Fruit fly (Drosophila melanogaster): ENCODE data around the gene CG9072.

CG9072 gene

dm6 chrX:15084580-15085138, 11.2 kb downstream of the CG9072 start, which contains the start of gene Cox17 (continued):
- TF ChIP-seq CG17912 (GFP tag; optimal IDR thresholded peaks at IDR 0.05) (no peak), lola (GFP tag; optimal IDR thresholded peaks at IDR 0.05) (peak in 1 of 3 experiments; percentile 86), CG5180 (GFP tag; optimal IDR thresholded peaks at IDR 0.05) (peak; percentile 66), twi (tag; optimal IDR thresholded peaks at IDR 0.05) (peak; percentile 75), CG8765 (GFP tag; IDR thresholded peaks at IDR 0.05) (no peak), CG10366 (GFP tag; IDR thresholded peaks at IDR 0.05) (peak; percentile 66), Doc2 (GFP tag; IDR thresholded peaks at IDR 0.05) (no peak), CG12219 (GFP tag; optimal IDR thresholded peaks at IDR 0.05) (peak; percentile 49), CG17568 (GFP tag; optimal IDR thresholded peaks at IDR 0.05) (peak; percentile 56), CG8290 (GFP tag; optimal IDR thresholded peaks at IDR 0.05) (peak; percentile 86), CG8290 (tag; optimal IDR thresholded peaks at IDR 0.05) (peak; percentile 64 to 78), CG32532 (GFP tag; IDR thresholded peaks at IDR 0.05) (peak; percentile 72), HLHmδ (GFP tag; optimal IDR thresholded peaks at IDR 0.05) (no peak), nau (GFP tag; optimal IDR thresholded peaks at IDR 0.05) (peak; percentile 73), Nf-YB (GFP tag; optimal IDR thresholded peaks at IDR 0.05) (peak; percentile 53), stc (GFP tag; IDR thresholded peaks at IDR 0.05) (no peak), Tbp (GFP tag; optimal IDR thresholded peaks at IDR 0.05) (no peak), E2f2 (GFP tag; IDR thresholded peaks at IDR 0.05) (peak; percentile 43; the same call in 1 of the 2 replicates), Xbp1 (GFP tag; optimal IDR thresholded peaks at IDR 0.05) (peak; percentile 86), ewg (GFP tag; optimal IDR thresholded peaks at IDR 0.05) (peak; percentile 75), CG2116 (GFP tag; optimal IDR thresholded peaks at IDR 0.05) (peak; percentile 67), tup (GFP tag; optimal IDR thresholded peaks at IDR 0.05) (peak; percentile 23), bowl (GFP tag; IDR thresholded peaks at IDR 0.05) (no peak), CoRest (tag; optimal IDR thresholded peaks at IDR 0.05) (peak; percentile 93), gsb (GFP tag; IDR thresholded peaks at IDR 0.05) (no peak), sqz (GFP tag; optimal IDR thresholded peaks at IDR 0.05) (peak; percentile 75), CG9932 (GFP tag; IDR thresholded peaks at IDR 0.05) (peak; percentile 86), Nf-YA (GFP tag; IDR thresholded peaks at IDR 0.05) (no peak), wor (GFP tag; IDR thresholded peaks at IDR 0.05) (no peak; the same call in 1 of the 2 replicates), CG13624 (GFP tag; optimal IDR thresholded peaks at IDR 0.05) (peak; percentile 55), Antp (GFP tag; optimal IDR thresholded peaks at IDR 0.05) (peak; percentile 57), wdn (GFP tag; IDR thresholded peaks at IDR 0.05) (no peak), ken (GFP tag; IDR thresholded peaks at IDR 0.05) (peak; percentile 69; the same call in 2 of the 3 replicates), mirr (GFP tag; optimal IDR thresholded peaks at IDR 0.05) (no peak), CG8281 (tag; optimal IDR thresholded peaks at IDR 0.05) (peak; percentile 65), CG4707 (GFP tag; optimal IDR thresholded peaks at IDR 0.05) (peak; percentile 0), CG16863 (GFP tag; optimal IDR thresholded peaks at IDR 0.05) (peak; percentile 33), CG12769 (tag; optimal IDR thresholded peaks at IDR 0.05) (peak; percentile 39), fd64A (GFP tag; optimal IDR thresholded peaks at IDR 0.05) (no peak), CG4328 (GFP tag; optimal IDR thresholded peaks at IDR 0.05) (peak; percentile 81), eve (GFP tag; optimal IDR thresholded peaks at IDR 0.05) (peak in 1 of 2 experiments; percentile 96), CG11695 (GFP tag; IDR thresholded peaks at IDR 0.05) (peak; percentile 71; the same call in 2 of the 3 replicates), caup (GFP tag; optimal IDR thresholded peaks at IDR 0.05; ENCODE audit: severe bottlenecking) (peak; percentile 59), ssp (GFP tag; IDR thresholded peaks at IDR 0.05) (peak; percentile 67), Ets65A (GFP tag) (peak; percentile 96), Dfd (GFP tag; optimal IDR thresholded peaks at IDR 0.05) (peak in 1 of 2 experiments; percentile 91), CG12155 (GFP tag; optimal IDR thresholded peaks at IDR 0.05) (peak; percentile 78), Bteb2 (GFP tag; optimal IDR thresholded peaks at IDR 0.05) (peak; percentile 41), CG4282 (GFP tag; optimal IDR thresholded peaks at IDR 0.05) (no peak), CG9797 (GFP tag; optimal IDR thresholded peaks at IDR 0.05) (peak; percentile 2)

Data from whole organism, embryonic.